Worm (Caenorhabditis elegans) whole organism, L2 larva: ENCODE measurements around the gene Y17G9B.4.

Experiments used
- C34F6.9 ChIP-seq: fragments of 150-350 bp; optimal IDR thresholded peaks from 2 replicates; lab custom pipeline; 2014; ENCODE audit warnings: missing biosample characterization, missing genetic modification characterization
- F13H6.1 ChIP-seq: sonication (generic microtip); optimal IDR thresholded peaks from 2 replicates; lab custom pipeline; 2016; ENCODE audit warnings: missing genetic modification characterization, missing compliant biosample characterization
- R02D3.7 ChIP-seq: fragments of 150-350 bp; optimal IDR thresholded peaks from 2 replicates; lab custom pipeline; 2014; ENCODE audit warnings: missing biosample characterization, missing genetic modification characterization
- Y55F3AM.14 ChIP-seq: fragments of 200-800 bp; sonication (Bioruptor generic); optimal IDR thresholded peaks from 2 replicates; lab custom pipeline; 2018; ENCODE audit warnings: mild to moderate bottlenecking, missing genetic modification characterization, missing compliant biosample characterization
- alr-1 ChIP-seq: fragments of 150-350 bp; optimal IDR thresholded peaks from 2 replicates; lab custom pipeline; 2014; ENCODE audit warnings: missing biosample characterization, missing genetic modification characterization
- aly-2 ChIP-seq: fragments of 150-350 bp; optimal IDR thresholded peaks from 2 replicates; lab custom pipeline; 2014; ENCODE audit warnings: missing biosample characterization, missing genetic modification characterization
- blmp-1 ChIP-seq: sonication (generic microtip); optimal IDR thresholded peaks from 2 replicates; lab custom pipeline; 2017; ENCODE audit warnings: missing genetic modification characterization, mild to moderate bottlenecking, missing compliant biosample characterization, antibody characterized with exemption, moderate library complexity; ENCODE audit not compliant: insufficient read depth
- ceh-82 ChIP-seq: fragments of 150-350 bp; optimal IDR thresholded peaks from 2 replicates; lab custom pipeline; 2014; ENCODE audit warnings: missing biosample characterization, missing genetic modification characterization
- crh-2 ChIP-seq: sonication (generic microtip); optimal IDR thresholded peaks from 2 replicates; lab custom pipeline; 2017; ENCODE audit warnings: missing biosample characterization, missing genetic modification characterization
- dmd-4 ChIP-seq: sonication (generic microtip); optimal IDR thresholded peaks from 2 replicates; lab custom pipeline; 2017; ENCODE audit warnings: missing biosample characterization, missing genetic modification characterization
- egl-27 ChIP-seq: sonication (generic microtip); optimal IDR thresholded peaks from 3 replicates; lab custom pipeline; 2017; ENCODE audit warnings: missing biosample characterization, missing genetic modification reagents, missing genetic modification characterization
- fos-1 ChIP-seq: fragments of 150-350 bp; optimal IDR thresholded peaks from 2 replicates; lab custom pipeline; 2014; ENCODE audit warnings: missing biosample characterization, missing genetic modification characterization
- gmeb-1 ChIP-seq: fragments of 150-350 bp; optimal IDR thresholded peaks from 2 replicates; lab custom pipeline; 2014; ENCODE audit warnings: missing biosample characterization, missing genetic modification characterization
- lin-11 ChIP-seq: fragments of 150-350 bp; sonication (generic microtip); optimal IDR thresholded peaks from 2 replicates; lab custom pipeline; 2014; ENCODE audit warnings: missing biosample characterization, missing genetic modification characterization, inconsistent platforms, mixed read lengths
- lin-13 ChIP-seq: fragments of 150-350 bp; optimal IDR thresholded peaks from 2 replicates; lab custom pipeline; 2014; ENCODE audit warnings: missing biosample characterization, missing genetic modification reagents, missing genetic modification characterization
- lin-39 ChIP-seq: fragments of 150-350 bp; optimal IDR thresholded peaks from 2 replicates; lab custom pipeline; 2014; ENCODE audit warnings: missing biosample characterization, missing genetic modification reagents, missing genetic modification characterization
- lsy-2 ChIP-seq, 2 experiments: fragments of 150-350 bp in 1 of 2; sonication (generic microtip) in 1 of 2; optimal IDR thresholded peaks; 2 replicates each; lab custom pipeline; 2014 to 2017; ENCODE audit warnings: missing biosample characterization in 2 of 2, missing genetic modification characterization in 2 of 2
- mab-5 ChIP-seq: fragments of 150-350 bp; optimal IDR thresholded peaks from 2 replicates; lab custom pipeline; 2014; ENCODE audit warnings: missing biosample characterization, missing genetic modification characterization
- mbf-1 ChIP-seq: sonication (generic microtip); optimal IDR thresholded peaks from 2 replicates; lab custom pipeline; 2017; ENCODE audit warnings: missing biosample characterization, missing genetic modification characterization
- mdl-1 ChIP-seq, 2 experiments: fragments of 150-350 bp in 1 of 2; sonication (generic microtip) in 1 of 2; optimal IDR thresholded peaks; 2 replicates each; lab custom pipeline; 2017; ENCODE audit warnings: missing biosample characterization in 2 of 2, missing genetic modification characterization in 2 of 2
- nhr-10 ChIP-seq: sonication (generic microtip); optimal IDR thresholded peaks from 2 replicates; lab custom pipeline; 2017; ENCODE audit warnings: missing biosample characterization, missing genetic modification characterization
- nhr-11 ChIP-seq: fragments of 150-350 bp; optimal IDR thresholded peaks from 2 replicates; lab custom pipeline; 2014; ENCODE audit warnings: missing biosample characterization, missing genetic modification characterization
- nhr-12 ChIP-seq: fragments of 150-350 bp; optimal IDR thresholded peaks from 2 replicates; lab custom pipeline; 2014; ENCODE audit warnings: missing biosample characterization, missing genetic modification characterization
- nhr-129 ChIP-seq: fragments of 150-350 bp; optimal IDR thresholded peaks from 2 replicates; lab custom pipeline; 2014; ENCODE audit warnings: missing biosample characterization, missing genetic modification characterization
- nhr-21 ChIP-seq: fragments of 150-350 bp; optimal IDR thresholded peaks from 2 replicates; lab custom pipeline; 2014; ENCODE audit warnings: missing biosample characterization, missing genetic modification characterization
- nhr-23 ChIP-seq: fragments of 150-350 bp; optimal IDR thresholded peaks from 2 replicates; lab custom pipeline; 2014; ENCODE audit warnings: missing biosample characterization, missing genetic modification reagents, missing genetic modification characterization
- nhr-237 ChIP-seq: fragments of 150-350 bp; optimal IDR thresholded peaks from 2 replicates; lab custom pipeline; 2014; ENCODE audit warnings: missing biosample characterization, missing genetic modification characterization
- nhr-25 ChIP-seq: fragments of 150-350 bp; sonication (generic microtip); optimal IDR thresholded peaks from 3 replicates; lab custom pipeline; 2014; ENCODE audit warnings: missing biosample characterization, missing genetic modification characterization
- nhr-77 ChIP-seq: fragments of 150-350 bp; optimal IDR thresholded peaks from 2 replicates; lab custom pipeline; 2014; ENCODE audit warnings: missing biosample characterization, missing genetic modification characterization
- sem-4 ChIP-seq: fragments of 150-350 bp; optimal IDR thresholded peaks from 2 replicates; lab custom pipeline; 2014; ENCODE audit warnings: missing biosample characterization, missing genetic modification reagents, missing genetic modification characterization
- skn-1 ChIP-seq: sonication (generic microtip); optimal IDR thresholded peaks from 2 replicates; lab custom pipeline; 2017; ENCODE audit warnings: missing biosample characterization, missing genetic modification characterization
- sma-3 ChIP-seq: sonication (generic microtip); optimal IDR thresholded peaks from 2 replicates; lab custom pipeline; 2016; ENCODE audit warnings: missing genetic modification reagents, missing genetic modification characterization, missing compliant biosample characterization
- sma-9 ChIP-seq, 2 experiments: fragments of 150-350 bp in 1 of 2; sonication (generic microtip) in 1 of 2; optimal IDR thresholded peaks; 2 replicates each; lab custom pipeline; 2014 to 2016; ENCODE audit warnings: missing genetic modification characterization in 2 of 2, mild to moderate bottlenecking in 1 of 2, missing biosample characterization in 1 of 2, missing compliant biosample characterization in 1 of 2, missing genetic modification reagents in 1 of 2, moderate library complexity in 1 of 2
- snpc-4 ChIP-seq: fragments of 150-350 bp; optimal IDR thresholded peaks from 2 replicates; lab custom pipeline; 2014; ENCODE audit warnings: missing biosample characterization, missing genetic modification characterization
- unc-39 ChIP-seq: fragments of 150-350 bp; optimal IDR thresholded peaks from 2 replicates; lab custom pipeline; 2014; ENCODE audit warnings: missing biosample characterization, missing genetic modification characterization
- unc-55 ChIP-seq: fragments of 150-350 bp; sonication (generic microtip); optimal IDR thresholded peaks from 3 replicates; lab custom pipeline; 2014; ENCODE audit warnings: missing biosample characterization, missing genetic modification reagents, missing genetic modification characterization
- zag-1 ChIP-seq: fragments of 150-350 bp; optimal IDR thresholded peaks from 2 replicates; lab custom pipeline; 2014; ENCODE audit warnings: missing biosample characterization, missing genetic modification characterization
- ztf-1 ChIP-seq: fragments of 200-800 bp; sonication (Bioruptor generic); conservative IDR thresholded peaks from 2 replicates; pipeline ENCODE4 v1.3.6; 2022; ENCODE audit warnings: missing genetic modification characterization, missing compliant biosample characterization
- ztf-4 ChIP-seq: fragments of 150-350 bp; optimal IDR thresholded peaks from 2 replicates; lab custom pipeline; 2014; ENCODE audit warnings: missing biosample characterization, missing genetic modification characterization

Y17G9B.4 gene

ce11 chrIV:4788332-4788731, 36.4 kb downstream of the Y17G9B.4 start, which contains the start of gene nhr-104:
nhr-104 (minus strand) TSS chrIV:4788692.
- TF ChIP-seq nhr-129 (tag; lab: Kevin White, UChicago) (peak; percentile 86), mbf-1 (no peak), crh-2 (tag; lab: Kevin White, UChicago) (peak; percentile 68), C34F6.9 (tag; lab: Kevin White, UChicago) (peak; percentile 47), F13H6.1 (tag; lab: Kevin White, UChicago) (peak; percentile 27), R02D3.7 (tag; lab: Kevin White, UChicago) (no peak), mdl-1 (tag; optimal IDR thresholded peaks at IDR 0.05; lab: Kevin White, UChicago) (peak in 1 of 2 experiments; percentile 36), nhr-12 (tag; lab: Kevin White, UChicago) (no peak), lsy-2 (tag; optimal IDR thresholded peaks at IDR 0.05; lab: Kevin White, UChicago) (peak in 1 of 2 experiments; percentile 56), sma-9 (GFP tag; optimal IDR thresholded peaks at IDR 0.05; lab: Kevin White, UChicago) (peak; percentile 74), sma-9 (tag; optimal IDR thresholded peaks at IDR 0.05; lab: Kevin White, UChicago) (no peak), gmeb-1 (tag; lab: Kevin White, UChicago) (peak; percentile 54), sma-3 (GFP tag; lab: Kevin White, UChicago) (peak; percentile 59), sem-4 (tag; lab: Kevin White, UChicago) (no peak), egl-27 (tag; lab: Kevin White, UChicago) (no peak), nhr-77 (no peak), lin-11 (tag; lab: Kevin White, UChicago) (no peak), unc-39 (tag; lab: Kevin White, UChicago) (no peak), nhr-25 (peak; percentile 60), aly-2 (tag; lab: Kevin White, UChicago) (no peak), nhr-21 (peak; percentile 38), skn-1 (peak; percentile 78), ceh-82 (no peak), nhr-10 (no peak), nhr-23 (tag; lab: Kevin White, UChicago) (no peak), fos-1 (tag; lab: Kevin White, UChicago) (peak; percentile 65), blmp-1 (tag; lab: Kevin White, UChicago) (peak; percentile 5)

DNA sequence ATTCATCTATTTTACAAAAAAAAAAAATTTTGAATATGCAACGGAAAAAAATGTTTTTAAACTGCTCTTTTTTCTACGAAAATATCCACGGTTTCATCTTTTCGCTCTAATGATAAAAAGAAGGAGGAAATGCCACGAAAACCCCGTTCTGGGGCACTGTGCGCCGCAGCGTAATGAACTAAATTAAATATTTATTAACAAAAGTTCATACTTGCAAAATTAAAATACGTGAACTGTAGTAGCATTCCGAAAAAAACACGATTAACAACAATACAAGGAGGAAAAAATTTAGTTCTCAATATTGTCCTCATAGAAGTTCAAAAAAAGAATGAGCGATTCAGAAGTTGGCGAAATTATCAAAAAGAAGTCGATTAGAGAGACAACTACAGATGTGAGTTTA, 37.5 kb downstream of the Y17G9B.4 start, which contains the start of gene R11E3.1:
Gene R11E3.1 (plus strand): TSS at position 301 of the 400 bp plus-strand sequence.
- TF ChIP-seq fos-1 (tag; lab: Kevin White, UChicago) = no peak
- TF ChIP-seq sma-9 (GFP tag; optimal IDR thresholded peaks at IDR 0.05; lab: Kevin White, UChicago) = no peak
- TF ChIP-seq sma-9 (tag; optimal IDR thresholded peaks at IDR 0.05; lab: Kevin White, UChicago) = no peak
- no peak for TF ChIP-seq mab-5 (tag; lab: Kevin White, UChicago)
- TF ChIP-seq dmd-4 (tag; lab: Kevin White, UChicago) = no peak
- no peak for TF ChIP-seq lin-13
- TF ChIP-seq snpc-4 (tag; lab: Kevin White, UChicago) = no peak
- no peak for TF ChIP-seq Y55F3AM.14 (GFP tag; lab: Kevin White, UChicago)
- no peak for TF ChIP-seq lin-39 (tag; lab: Kevin White, UChicago)
- no peak for TF ChIP-seq nhr-11 (tag; lab: Kevin White, UChicago)
- no peak for TF ChIP-seq nhr-129 (tag; lab: Kevin White, UChicago)
- TF ChIP-seq alr-1 (tag; lab: Kevin White, UChicago) = no peak
- TF ChIP-seq ztf-1 = no peak
- no peak for TF ChIP-seq unc-55 (GFP tag; lab: Kevin White, UChicago)
- TF ChIP-seq ztf-4 (tag; lab: Kevin White, UChicago) = no peak
- TF ChIP-seq nhr-237 (tag; lab: Kevin White, UChicago) = no peak
- TF ChIP-seq F13H6.1 (tag; lab: Kevin White, UChicago) = no peak
- no peak for TF ChIP-seq zag-1 (tag; lab: Kevin White, UChicago)

DNA sequence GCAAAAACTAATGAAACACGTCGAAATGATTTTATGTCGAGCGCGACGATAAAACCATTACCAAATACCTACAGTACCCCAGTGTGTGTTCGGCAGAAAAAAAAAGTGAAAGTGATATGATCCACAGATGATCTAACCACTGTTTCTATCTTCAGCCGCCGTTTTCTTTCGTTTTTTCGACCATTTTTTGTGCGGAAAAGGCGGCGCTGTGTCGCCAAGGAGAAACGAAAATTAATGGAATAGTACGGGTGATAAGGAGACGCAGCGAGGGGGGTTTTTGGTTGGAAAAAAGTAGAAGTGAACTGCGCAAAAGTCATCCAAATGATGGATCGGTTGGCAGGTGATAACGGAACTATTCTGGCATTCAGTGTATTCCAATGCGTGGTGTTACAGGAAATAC, 43.2 kb downstream of the Y17G9B.4 start:
- TF ChIP-seq R02D3.7 (tag; lab: Kevin White, UChicago) = no peak
- no peak for TF ChIP-seq dmd-4 (tag; lab: Kevin White, UChicago)
- no peak for TF ChIP-seq unc-55 (GFP tag; lab: Kevin White, UChicago)
- TF ChIP-seq sem-4 (tag; lab: Kevin White, UChicago) = no peak
- TF ChIP-seq F13H6.1 (tag; lab: Kevin White, UChicago) = no peak
- TF ChIP-seq skn-1 = no peak
- no peak for TF ChIP-seq nhr-21
